Worm (Caenorhabditis elegans): ENCODE data around the gene spe-41.
A peak's percentile ranks its signal among the peaks of the same experiment; 100 is the strongest.

The spe-41 gene

ce11 chrIII:3397678-3398077 lies 46.3 kb downstream of the spe-41 start, which contains the start of gene clpf-1:
clpf-1 (plus strand) TSS chrIII:3397743.
- TF ChIP-seq W03F9.2 (tag; optimal IDR thresholded peaks at IDR 0.05) (no peak), him-1 (tag; optimal IDR thresholded peaks at IDR 0.05) (no peak), dao-5 (tag; optimal IDR thresholded peaks at IDR 0.05) (no peak)

ce11 chrIII:3395874-3396467 lies 48.0 kb downstream of the spe-41 start, which contains the start of gene cri-3:
cri-3 (plus strand) TSS chrIII:3396355.
- TF ChIP-seq dao-5 (tag; optimal IDR thresholded peaks at IDR 0.05) (no peak), him-1 (tag; optimal IDR thresholded peaks at IDR 0.05) (no peak), W03F9.2 (tag; optimal IDR thresholded peaks at IDR 0.05) (no peak)

- TF ChIP-seq W03F9.2 (tag; optimal IDR thresholded peaks at IDR 0.05): no peak
- no peak for TF ChIP-seq dao-5 (tag; optimal IDR thresholded peaks at IDR 0.05)
- no peak for TF ChIP-seq him-1 (tag; optimal IDR thresholded peaks at IDR 0.05)
Observed at ce11 chrIII:3395112-3395511, 48.9 kb downstream of the spe-41 start.

- TF ChIP-seq W03F9.2 (tag; optimal IDR thresholded peaks at IDR 0.05) (no peak), dao-5 (tag; optimal IDR thresholded peaks at IDR 0.05) (no peak), him-1 (tag; optimal IDR thresholded peaks at IDR 0.05) (no peak)
Observed at ce11 chrIII:3393687-3394086, 50.3 kb downstream of the spe-41 start, which contains the start of gene mlc-4. mlc-4 (minus strand) TSS chrIII:3393787.

- TF ChIP-seq dao-5 (tag; optimal IDR thresholded peaks at IDR 0.05) (no peak), W03F9.2 (tag; optimal IDR thresholded peaks at IDR 0.05) (peak; percentile 54)
Observed at ce11 chrIII:3390144-3390543, 53.9 kb downstream of the spe-41 start.

- peak; percentile 44 for TF ChIP-seq W03F9.2 (tag; optimal IDR thresholded peaks at IDR 0.05)
- TF ChIP-seq him-1 (tag; optimal IDR thresholded peaks at IDR 0.05): no peak
Observed at ce11 chrIII:3389426-3390020, 54.5 kb downstream of the spe-41 start, which contains the start of the genes elmd-1 and hecw-1. elmd-1 (plus strand) TSS chrIII:3389919. hecw-1 (minus strand) TSS chrIII:3389970.
